Worm (Caenorhabditis elegans) whole organism, late embryonic: Measurements from ENCODE around the gene srx-82.
A peak's percentile ranks its signal among the peaks of the same experiment; 100 is the strongest.

Experiments used
- F13H6.1 ChIP-seq: sonication (generic microtip); optimal IDR thresholded peaks from 2 replicates; lab custom pipeline; 2016; ENCODE audit warnings: missing genetic modification characterization, missing compliant biosample characterization
- T23F11.4 ChIP-seq: fragments of 200-800 bp; sonication (Bioruptor generic); optimal IDR thresholded peaks from 2 replicates; lab custom pipeline; 2018; ENCODE audit warnings: mild to moderate bottlenecking, missing genetic modification characterization, missing compliant biosample characterization
- Y22D7AL.16 ChIP-seq: sonication (generic microtip); optimal IDR thresholded peaks from 2 replicates; lab custom pipeline; 2016; ENCODE audit warnings: missing genetic modification characterization, missing compliant biosample characterization
- ama-1 ChIP-seq: fragments of 150-350 bp; optimal IDR thresholded peaks from 2 replicates; lab custom pipeline; 2014
- ceh-18 ChIP-seq: sonication (generic microtip); optimal IDR thresholded peaks from 2 replicates; lab custom pipeline; 2016; ENCODE audit warnings: missing genetic modification characterization, missing compliant biosample characterization
- ceh-2 ChIP-seq: sonication (generic microtip); optimal IDR thresholded peaks from 2 replicates; lab custom pipeline; 2016; ENCODE audit warnings: missing genotype, missing genetic modification characterization, missing compliant biosample characterization
- ceh-22 ChIP-seq: sonication (generic microtip); optimal IDR thresholded peaks from 2 replicates; lab custom pipeline; 2017; ENCODE audit warnings: missing biosample characterization, missing genetic modification characterization
- ceh-31 ChIP-seq: sonication (generic microtip); optimal IDR thresholded peaks from 2 replicates; lab custom pipeline; 2016; ENCODE audit warnings: missing genetic modification characterization, missing compliant biosample characterization
- ceh-48 ChIP-seq: sonication (generic microtip); optimal IDR thresholded peaks from 2 replicates; lab custom pipeline; 2016; ENCODE audit warnings: missing genetic modification characterization, inconsistent platforms, missing compliant biosample characterization
- ceh-6 ChIP-seq: fragments of 200-800 bp; sonication (Bioruptor generic); optimal IDR thresholded peaks from 2 replicates; lab custom pipeline; 2018; ENCODE audit warnings: mild to moderate bottlenecking, missing genetic modification characterization, missing compliant biosample characterization
- che-1 ChIP-seq: sonication (generic microtip); optimal IDR thresholded peaks from 2 replicates; lab custom pipeline; 2016; ENCODE audit warnings: mild to moderate bottlenecking, missing genetic modification characterization, missing compliant biosample characterization
- dve-1 ChIP-seq: sonication (generic microtip); optimal IDR thresholded peaks from 2 replicates; lab custom pipeline; 2017; ENCODE audit warnings: antibody characterized with exemption, mild to moderate bottlenecking, missing genetic modification characterization, missing compliant biosample characterization
- elt-2 ChIP-seq: sonication (generic microtip); optimal IDR thresholded peaks from 2 replicates; lab custom pipeline; 2016; ENCODE audit warnings: missing genetic modification reagents, missing genetic modification characterization, missing compliant biosample characterization
- ets-4 ChIP-seq: sonication (generic microtip); optimal IDR thresholded peaks from 2 replicates; lab custom pipeline; 2016; ENCODE audit warnings: missing genetic modification characterization, missing compliant biosample characterization
- eyg-1 ChIP-seq: sonication (generic microtip); optimal IDR thresholded peaks from 2 replicates; lab custom pipeline; 2016; ENCODE audit warnings: missing genotype, missing genetic modification characterization, missing compliant biosample characterization
- fax-1 ChIP-seq: sonication (generic microtip); optimal IDR thresholded peaks from 2 replicates; lab custom pipeline; 2016; ENCODE audit warnings: missing genotype, missing genetic modification characterization, missing compliant biosample characterization
- fkh-10 ChIP-seq: fragments of 150-350 bp; optimal IDR thresholded peaks from 2 replicates; lab custom pipeline; 2014; ENCODE audit warnings: missing biosample characterization, missing genetic modification reagents, missing genetic modification characterization
- fkh-6 ChIP-seq: sonication (generic microtip); optimal IDR thresholded peaks from 2 replicates; lab custom pipeline; 2016; ENCODE audit warnings: missing genetic modification characterization, missing compliant biosample characterization
- hlh-13 ChIP-seq: fragments of 200-800 bp; sonication (Bioruptor generic); optimal IDR thresholded peaks from 2 replicates; lab custom pipeline; 2018; ENCODE audit warnings: mild to moderate bottlenecking, missing genetic modification characterization, missing compliant biosample characterization
- hlh-15 ChIP-seq: sonication (generic microtip); optimal IDR thresholded peaks from 2 replicates; lab custom pipeline; 2016; ENCODE audit warnings: missing genetic modification characterization, missing compliant biosample characterization
- hlh-30 ChIP-seq: sonication (generic microtip); optimal IDR thresholded peaks from 2 replicates; lab custom pipeline; 2017; ENCODE audit warnings: antibody characterized with exemption, missing genetic modification characterization, missing compliant biosample characterization; ENCODE audit not compliant: insufficient read depth
- hlh-6 ChIP-seq: sonication (generic microtip); optimal IDR thresholded peaks from 2 replicates; lab custom pipeline; 2016; ENCODE audit warnings: missing genotype, missing genetic modification characterization, missing compliant biosample characterization
- lin-11 ChIP-seq: fragments of 200-800 bp; sonication (Bioruptor generic); optimal IDR thresholded peaks from 2 replicates; lab custom pipeline; 2018; ENCODE audit warnings: mild to moderate bottlenecking, missing genetic modification characterization, missing compliant biosample characterization
- mec-3 ChIP-seq: sonication (generic microtip); optimal IDR thresholded peaks from 2 replicates; lab custom pipeline; 2016; ENCODE audit warnings: borderline replicate concordance, missing genetic modification characterization, missing compliant biosample characterization
- pag-3 ChIP-seq: sonication (generic microtip); optimal IDR thresholded peaks from 2 replicates; lab custom pipeline; 2016; ENCODE audit warnings: missing compliant biosample characterization, missing genetic modification characterization, borderline replicate concordance
- pax-1 ChIP-seq: fragments of 150-350 bp; optimal IDR thresholded peaks from 2 replicates; lab custom pipeline; 2014; ENCODE audit warnings: missing biosample characterization, missing genetic modification characterization
- pha-4 ChIP-seq: fragments of 150-350 bp; optimal IDR thresholded peaks from 2 replicates; lab custom pipeline; 2018; ENCODE audit warnings: missing biosample characterization, missing genetic modification reagents, missing genetic modification characterization
- pqm-1 ChIP-seq: sonication (generic microtip); optimal IDR thresholded peaks from 2 replicates; lab custom pipeline; 2016; ENCODE audit warnings: missing genetic modification characterization, missing compliant biosample characterization
- pros-1 ChIP-seq: fragments of 150-350 bp; optimal IDR thresholded peaks from 2 replicates; lab custom pipeline; 2014; ENCODE audit warnings: missing biosample characterization, missing genetic modification reagents, missing genetic modification characterization
- ref-2 ChIP-seq: sonication (generic microtip); optimal IDR thresholded peaks from 2 replicates; lab custom pipeline; 2016; ENCODE audit warnings: missing genetic modification characterization, missing compliant biosample characterization
- rnt-1 ChIP-seq: sonication (generic microtip); optimal IDR thresholded peaks from 2 replicates; lab custom pipeline; 2016; ENCODE audit warnings: missing genetic modification characterization, missing compliant biosample characterization
- sox-2 ChIP-seq: fragments of 200-800 bp; sonication (Bioruptor generic); IDR thresholded peaks from 2 replicates; pipeline ENCODE4 v1.3.6; 2022; ENCODE audit warnings: missing genetic modification reagents, missing genetic modification characterization, missing compliant biosample characterization
- sox-4 ChIP-seq: sonication (generic microtip); optimal IDR thresholded peaks from 2 replicates; lab custom pipeline; 2017; ENCODE audit warnings: mild to moderate bottlenecking, missing genetic modification characterization, inconsistent platforms, missing compliant biosample characterization
- syd-9 ChIP-seq: sonication (generic microtip); optimal IDR thresholded peaks from 2 replicates; lab custom pipeline; 2016; ENCODE audit warnings: mild to moderate bottlenecking, missing genetic modification characterization, moderate library complexity, missing compliant biosample characterization
- tbx-7 ChIP-seq: sonication (generic microtip); optimal IDR thresholded peaks from 2 replicates; lab custom pipeline; 2016; ENCODE audit warnings: missing genotype, missing genetic modification characterization, missing compliant biosample characterization
- ttx-3 ChIP-seq: sonication (generic microtip); optimal IDR thresholded peaks from 2 replicates; lab custom pipeline; 2016; ENCODE audit warnings: missing genetic modification reagents, missing genetic modification characterization, missing compliant biosample characterization
- unc-3 ChIP-seq, 2 experiments: fragments of 200-800 bp in 1 of 2; sonication (Bioruptor generic) in 1 of 2; sonication (generic microtip) in 1 of 2; conservative IDR thresholded peaks in 1 of 2; optimal IDR thresholded peaks in 1 of 2; 2 replicates each; pipeline versions ENCODE4 v1.3.6 to Lab custom; 2016 to 2022; ENCODE audit warnings: missing compliant biosample characterization in 2 of 2, missing genetic modification characterization in 2 of 2, missing genetic modification reagents in 1 of 2
- unc-42 ChIP-seq: sonication (generic microtip); optimal IDR thresholded peaks from 2 replicates; lab custom pipeline; 2016; ENCODE audit warnings: missing genotype, missing genetic modification characterization, missing compliant biosample characterization
- unc-55 ChIP-seq: sonication (generic microtip); optimal IDR thresholded peaks from 2 replicates; lab custom pipeline; 2017; ENCODE audit warnings: missing biosample characterization, missing genetic modification reagents, missing genetic modification characterization
- unc-86 ChIP-seq: sonication (generic microtip); optimal IDR thresholded peaks from 2 replicates; lab custom pipeline; 2016; ENCODE audit warnings: missing genetic modification characterization, missing compliant biosample characterization
- zip-5 ChIP-seq: sonication (generic microtip); optimal IDR thresholded peaks from 2 replicates; lab custom pipeline; 2016; ENCODE audit warnings: missing genetic modification characterization, missing compliant biosample characterization

srx-82 gene

ce11 chrV:11583212-11583611 lies 6.3 kb upstream of the srx-82 start, which contains the start of gene srx-88:
Gene srx-88 (plus strand): TSS chrV:11583512.
- no peak for TF ChIP-seq syd-9
- TF ChIP-seq sox-4 (tag; lab: Kevin White, UChicago) = no peak
- TF ChIP-seq hlh-30 (tag; lab: Kevin White, UChicago) = no peak
- TF ChIP-seq ets-4 (tag; lab: Kevin White, UChicago) = no peak
- no peak for TF ChIP-seq dve-1 (tag; lab: Kevin White, UChicago)
- no peak for TF ChIP-seq pax-1 (tag; lab: Kevin White, UChicago)
- no peak for TF ChIP-seq pha-4 (tag; lab: Kevin White, UChicago)
- no peak for TF ChIP-seq rnt-1
- no peak for TF ChIP-seq che-1 (tag; lab: Kevin White, UChicago)
- no peak for TF ChIP-seq hlh-13 (GFP tag; lab: Kevin White, UChicago)
- no peak for TF ChIP-seq zip-5
- no peak for TF ChIP-seq tbx-7 (tag; lab: Kevin White, UChicago)
- no peak for TF ChIP-seq ama-1 (lab: Kevin White, UChicago)
- no peak for TF ChIP-seq unc-42 (tag; lab: Kevin White, UChicago)
- TF ChIP-seq unc-55 (GFP tag; lab: Kevin White, UChicago) = no peak
- TF ChIP-seq fax-1 (tag; lab: Kevin White, UChicago) = no peak
- TF ChIP-seq ceh-31 (tag; lab: Kevin White, UChicago) = no peak
- TF ChIP-seq ceh-48 (tag; lab: Kevin White, UChicago) = no peak
- TF ChIP-seq, all 69 proteins: peak for 0

DNA sequence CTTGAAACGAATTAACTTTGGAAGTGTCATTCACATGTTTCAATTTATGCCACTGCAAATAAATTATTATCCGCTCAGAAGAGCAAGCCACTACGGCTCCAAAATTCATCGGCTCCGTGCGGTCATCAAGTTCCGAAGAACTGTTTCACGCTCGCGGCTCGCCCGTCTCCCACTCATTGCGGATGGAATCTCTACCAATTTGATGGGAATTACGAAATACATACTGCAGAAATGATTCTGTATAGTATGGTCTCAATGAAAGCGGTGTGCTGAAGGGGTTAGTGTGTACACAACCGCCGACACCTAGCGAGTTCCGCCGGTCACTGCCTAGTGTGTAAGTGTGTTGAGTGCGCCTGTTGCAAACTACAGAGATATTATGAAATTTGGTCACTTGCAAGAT lies 4.4 kb upstream of the srx-82 start:
- no peak for TF ChIP-seq unc-3 (GFP tag; conservative IDR thresholded peaks at IDR 0.05; lab: Robert Waterston, UW)
- TF ChIP-seq unc-3 (tag; optimal IDR thresholded peaks at IDR 0.05; lab: Kevin White, UChicago) = no peak
- peak; percentile 1 for TF ChIP-seq ama-1 (lab: Kevin White, UChicago)
- no peak for TF ChIP-seq syd-9
- TF ChIP-seq F13H6.1 (tag; lab: Kevin White, UChicago) = no peak
- TF ChIP-seq, all 69 proteins: peak for 1

- TF ChIP-seq elt-2 (tag; lab: Kevin White, UChicago) (no peak), T23F11.4 (GFP tag; lab: Kevin White, UChicago) (no peak), unc-86 (tag; lab: Kevin White, UChicago) (no peak), sox-4 (tag; lab: Kevin White, UChicago) (no peak), ref-2 (no peak), ceh-18 (tag; lab: Kevin White, UChicago) (no peak), hlh-15 (tag; lab: Kevin White, UChicago) (no peak), lin-11 (tag; lab: Kevin White, UChicago) (no peak), pqm-1 (tag; lab: Kevin White, UChicago) (no peak), che-1 (tag; lab: Kevin White, UChicago) (no peak), hlh-6 (no peak), pag-3 (no peak), unc-3 (GFP tag; conservative IDR thresholded peaks at IDR 0.05; lab: Robert Waterston, UW) (no peak), unc-3 (tag; optimal IDR thresholded peaks at IDR 0.05; lab: Kevin White, UChicago) (no peak), ceh-22 (tag; lab: Kevin White, UChicago) (no peak), tbx-7 (tag; lab: Kevin White, UChicago) (no peak), ceh-6 (GFP tag; lab: Kevin White, UChicago) (no peak), Y22D7AL.16 (tag; lab: Kevin White, UChicago) (no peak)
Observed at ce11 chrV:11593427-11593826, 3.9 kb downstream of the srx-82 start, which contains the start of gene srx-80. Gene srx-80 (plus strand): TSS chrV:11593727.

ce11 chrV:11593888-11594287 lies 4.4 kb downstream of the srx-82 start:
- TF ChIP-seq che-1 (tag; lab: Kevin White, UChicago) = no peak
- no peak for TF ChIP-seq eyg-1
- no peak for TF ChIP-seq unc-42 (tag; lab: Kevin White, UChicago)
- TF ChIP-seq pros-1 = no peak
- no peak for TF ChIP-seq unc-86 (tag; lab: Kevin White, UChicago)
- TF ChIP-seq fkh-10 (GFP tag; lab: Kevin White, UChicago) = no peak
- TF ChIP-seq mec-3 (tag; lab: Kevin White, UChicago) = no peak
- TF ChIP-seq fkh-6 (tag; lab: Kevin White, UChicago) = no peak
- no peak for TF ChIP-seq ceh-31 (tag; lab: Kevin White, UChicago)
- no peak for TF ChIP-seq ceh-48 (tag; lab: Kevin White, UChicago)
- TF ChIP-seq rnt-1 = no peak
- no peak for TF ChIP-seq ttx-3
- TF ChIP-seq unc-3 (GFP tag; conservative IDR thresholded peaks at IDR 0.05; lab: Robert Waterston, UW) = no peak
- TF ChIP-seq unc-3 (tag; optimal IDR thresholded peaks at IDR 0.05; lab: Kevin White, UChicago) = no peak
- no peak for TF ChIP-seq ceh-2 (tag; lab: Kevin White, UChicago)
- no peak for TF ChIP-seq sox-2 (GFP tag; lab: Robert Waterston, UW)
